Worm (Caenorhabditis elegans): Measurements from ENCODE around the gene meg-4.

ce11 chrX:1718479-1718878 lies 35.7 kb downstream of the meg-4 start, which contains the start of gene fbxa-53:
- no peak for TF ChIP-seq ceh-82 (tag; optimal IDR thresholded peaks at IDR 0.05)
- TF ChIP-seq lin-13 (GFP tag; optimal IDR thresholded peaks at IDR 0.05) = no peak
- no peak for TF ChIP-seq fkh-8 (tag; optimal IDR thresholded peaks at IDR 0.05)
- TF ChIP-seq tbx-2 (tag; optimal IDR thresholded peaks at IDR 0.05) = no peak
- no peak for TF ChIP-seq snu-23 (GFP tag; optimal IDR thresholded peaks at IDR 0.05)
- no peak for TF ChIP-seq lir-3 (tag; optimal IDR thresholded peaks at IDR 0.05; ENCODE audit: poor library complexity)
- no peak for TF ChIP-seq aly-2 (tag; optimal IDR thresholded peaks at IDR 0.05)
- no peak for TF ChIP-seq elt-3 (tag; optimal IDR thresholded peaks at IDR 0.05)
- TF ChIP-seq efl-1 (optimal IDR thresholded peaks at IDR 0.05) = no peak
- no peak for TF ChIP-seq efl-1 (GFP tag; optimal IDR thresholded peaks at IDR 0.05 in 1 of 2)

Data from whole organism, L1 larva.